Fruit fly (Drosophila melanogaster) whole organism, adult: ENCODE results near the gene CG31145.

Experiments used
- CG11617 ChIP-seq: fragments of 200-800 bp; sonication (Bioruptor generic); optimal IDR thresholded peaks from 2 replicates; lab custom pipeline; 2017; ENCODE audit warnings: mild to moderate bottlenecking, missing biosample characterization, missing genetic modification reagents, missing genetic modification characterization
- CG33017 ChIP-seq: fragments of 200-800 bp; sonication (Bioruptor generic); optimal IDR thresholded peaks from 2 replicates; lab custom pipeline; 2018; ENCODE audit warnings: missing biosample characterization, mild to moderate bottlenecking, missing genetic modification characterization, moderate library complexity
- CG5204 ChIP-seq: fragments of 200-800 bp; sonication (Bioruptor generic); optimal IDR thresholded peaks from 2 replicates; lab custom pipeline; 2016; ENCODE audit warnings: missing biosample characterization, missing genetic modification characterization
- CG7045 ChIP-seq: fragments of 200-800 bp; sonication (Bioruptor generic); optimal IDR thresholded peaks from 2 replicates; lab custom pipeline; 2017; ENCODE audit warnings: missing biosample characterization, mild to moderate bottlenecking, missing genetic modification characterization
- CG7101 ChIP-seq: fragments of 200-800 bp; sonication (Bioruptor generic); optimal IDR thresholded peaks from 2 replicates; lab custom pipeline; 2018; ENCODE audit warnings: missing biosample characterization, mild to moderate bottlenecking, missing genetic modification characterization, moderate library complexity
- Clk ChIP-seq: fragments of 200-800 bp; sonication (Bioruptor generic); optimal IDR thresholded peaks from 2 replicates; lab custom pipeline; 2017; ENCODE audit warnings: missing biosample characterization, missing genetic modification characterization
- Hr96 ChIP-seq: fragments of 200-800 bp; sonication (Bioruptor generic); optimal IDR thresholded peaks from 2 replicates; lab custom pipeline; 2016; ENCODE audit warnings: missing biosample characterization, missing genetic modification characterization
- bab1 ChIP-seq: fragments of 200-800 bp; sonication (Bioruptor generic); optimal IDR thresholded peaks from 3 replicates; lab custom pipeline; 2019; ENCODE audit warnings: missing biosample characterization, mild to moderate bottlenecking, missing genetic modification characterization, moderate library complexity
- cnc ChIP-seq, 2 experiments: fragments of >200 bp; optimal IDR thresholded peaks; 2 replicates each; lab custom pipeline; 2017
- kay ChIP-seq: fragments of 200-800 bp; sonication (Bioruptor generic); peaks from one replicate; lab custom pipeline; 2016; ENCODE audit warnings: missing biosample characterization, missing genetic modification characterization, borderline replicate concordance
- ovo ChIP-seq: fragments of 200-800 bp; sonication (Bioruptor generic); optimal IDR thresholded peaks from 2 replicates; lab custom pipeline; 2016; ENCODE audit warnings: missing biosample characterization, missing genetic modification characterization
- pad ChIP-seq: fragments of 200-800 bp; sonication (Bioruptor generic); optimal IDR thresholded peaks from 3 replicates; lab custom pipeline; 2017; ENCODE audit warnings: missing biosample characterization, missing genetic modification characterization, mild to moderate bottlenecking, moderate library complexity, missing genetic modification reagents
- toe ChIP-seq: fragments of 200-800 bp; sonication (Bioruptor generic); optimal IDR thresholded peaks from 2 replicates; lab custom pipeline; 2016; ENCODE audit warnings: missing biosample characterization, missing genetic modification characterization

DNA sequence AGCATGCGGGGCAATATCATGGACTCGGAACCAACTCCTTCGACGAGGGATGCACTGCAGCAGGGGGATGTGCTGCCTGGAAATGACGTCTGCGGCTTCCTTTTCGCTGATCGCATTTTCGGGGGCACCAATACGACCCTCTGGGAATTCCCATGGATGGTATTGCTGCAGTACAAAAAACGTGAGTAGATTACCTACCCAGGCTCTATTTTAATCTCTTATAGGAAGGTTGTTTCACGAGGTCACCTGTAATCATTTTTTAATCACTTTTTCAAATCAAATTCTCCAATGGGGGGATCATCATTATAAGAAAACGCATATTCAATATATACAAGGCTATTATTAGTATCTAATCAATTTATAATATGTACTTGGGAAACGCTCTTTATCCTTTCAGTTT, 17.5 kb upstream of the CG31145 start:
- no peak for TF ChIP-seq cnc (optimal IDR thresholded peaks at IDR 0.05; lab: Kevin White, UChicago)
- no peak for TF ChIP-seq kay (GFP tag; lab: Kevin White, UChicago)
- no peak for TF ChIP-seq bab1 (GFP tag; lab: Kevin White, UChicago)
- TF ChIP-seq CG11617: no peak
- no peak for TF ChIP-seq ovo (GFP tag; lab: Kevin White, UChicago)
- TF ChIP-seq CG33017 (tag; lab: Kevin White, UChicago): no peak
- TF ChIP-seq Clk (GFP tag; lab: Kevin White, UChicago): no peak
- no peak for TF ChIP-seq Hr96 (GFP tag; lab: Kevin White, UChicago)
- TF ChIP-seq CG5204: no peak
- no peak for TF ChIP-seq CG7101 (tag; lab: Kevin White, UChicago)
- TF ChIP-seq toe: no peak
- no peak for TF ChIP-seq pad (GFP tag; lab: Kevin White, UChicago)
- TF ChIP-seq CG7045 (GFP tag; lab: Kevin White, UChicago): no peak
